Fruit fly (Drosophila melanogaster) whole organism, adult: ENCODE data around the gene cyst.

Experiments used
- CG14711 ChIP-seq: fragments of 200-800 bp; sonication (Bioruptor generic); optimal IDR thresholded peaks from 2 replicates; lab custom pipeline; 2018; ENCODE audit warnings: missing biosample characterization, mild to moderate bottlenecking, missing genetic modification characterization, moderate library complexity
- kay ChIP-seq: fragments of 200-800 bp; sonication (Bioruptor generic); peaks from one replicate; lab custom pipeline; 2016; ENCODE audit warnings: missing biosample characterization, missing genetic modification characterization, borderline replicate concordance

DNA sequence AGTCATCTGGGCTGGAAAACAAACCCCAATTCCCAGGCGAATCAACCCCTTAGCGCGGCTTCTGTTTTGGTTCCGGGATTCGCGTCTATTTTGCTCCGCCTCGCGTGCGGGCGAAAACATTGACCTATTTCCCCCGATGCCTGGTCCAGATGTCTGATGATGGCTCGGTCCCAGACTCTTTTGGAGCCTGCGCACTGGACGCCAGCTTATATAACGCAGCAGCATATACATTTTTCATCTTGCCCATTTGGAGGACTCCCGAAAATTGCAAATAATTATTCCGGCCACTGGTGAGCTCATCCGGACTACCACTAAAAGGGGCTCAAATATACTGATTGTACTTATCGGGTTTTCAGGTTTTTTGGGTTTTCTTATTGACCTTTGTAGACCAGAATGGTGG lies 7.5 kb upstream of the cyst start:
- no peak for TF ChIP-seq CG14711 (tag; lab: Kevin White, UChicago)
- no peak for TF ChIP-seq kay (GFP tag; lab: Kevin White, UChicago)
